Worm (Caenorhabditis elegans): ENCODE data around the gene Y47D3A.20.

Y47D3A.20 gene

DNA sequence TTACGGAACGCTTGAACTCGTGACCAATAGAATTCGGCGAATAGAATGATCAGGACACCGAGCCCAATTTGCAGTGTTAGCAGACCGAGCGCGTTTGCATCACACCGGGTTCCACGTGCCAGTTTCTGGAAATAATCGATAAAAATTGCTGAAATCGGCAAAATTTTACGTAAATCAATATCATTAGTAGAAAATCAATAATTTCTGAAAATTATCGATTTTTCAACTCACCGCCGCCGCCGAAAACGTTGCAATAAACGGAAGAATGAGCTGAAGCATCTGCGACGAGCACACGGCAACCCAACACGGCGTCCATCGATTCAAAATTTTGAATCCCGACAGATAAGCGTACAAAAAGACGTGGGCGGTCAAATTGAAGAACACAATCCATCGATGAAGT, 44.3 kb upstream of the Y47D3A.20 start:
- no peak for TF ChIP-seq F55B11.4 (tag; optimal IDR thresholded peaks at IDR 0.05; ENCODE audit: borderline replicate concordance, insufficient read depth)
- TF ChIP-seq ccch-3 (GFP tag; optimal IDR thresholded peaks at IDR 0.05), result no peak
- no peak for TF ChIP-seq F57A8.1 (GFP tag; optimal IDR thresholded peaks at IDR 0.05)
- TF ChIP-seq hsf-1 (GFP tag; IDR thresholded peaks at IDR 0.05), result no peak
- TF ChIP-seq dpl-1 (GFP tag; optimal IDR thresholded peaks at IDR 0.05), result no peak
- TF ChIP-seq B0261.1 (tag; optimal IDR thresholded peaks at IDR 0.05), result no peak
- TF ChIP-seq lin-35 (GFP tag; optimal IDR thresholded peaks at IDR 0.05), result no peak
- no peak for TF ChIP-seq unc-130 (GFP tag; optimal IDR thresholded peaks at IDR 0.05)
- no peak for TF ChIP-seq ztf-28 (GFP tag; IDR thresholded peaks at IDR 0.05)
- TF ChIP-seq pha-4 (tag; optimal IDR thresholded peaks at IDR 0.05), result no peak
- TF ChIP-seq repo-1 (tag; optimal IDR thresholded peaks at IDR 0.05), result no peak
- no peak for TF ChIP-seq atf-7 (tag; optimal IDR thresholded peaks at IDR 0.05)
- no peak for TF ChIP-seq sea-2 (GFP tag; IDR thresholded peaks at IDR 0.05)
- no peak for TF ChIP-seq F52B5.7 (tag; optimal IDR thresholded peaks at IDR 0.05)
- no peak for TF ChIP-seq nhr-27 (tag; optimal IDR thresholded peaks at IDR 0.05)
- TF ChIP-seq B0035.1 (tag; optimal IDR thresholded peaks at IDR 0.05), result no peak

- TF ChIP-seq snpc-1.3 (tag; optimal IDR thresholded peaks at IDR 0.05; ENCODE audit: insufficient read depth), result no peak
- no peak for TF ChIP-seq tbx-9 (tag; optimal IDR thresholded peaks at IDR 0.05; ENCODE audit: borderline replicate concordance)
- no peak for TF ChIP-seq egl-18 (GFP tag; IDR thresholded peaks at IDR 0.05)
- TF ChIP-seq ceh-27 (GFP tag; optimal IDR thresholded peaks at IDR 0.05), result no peak
- TF ChIP-seq atf-7 (tag; optimal IDR thresholded peaks at IDR 0.05), result no peak
- no peak for TF ChIP-seq attf-5 (GFP tag; optimal IDR thresholded peaks at IDR 0.05)
- no peak for TF ChIP-seq hlh-26 (GFP tag; conservative IDR thresholded peaks at IDR 0.05)
- no peak for TF ChIP-seq attf-3 (GFP tag; conservative IDR thresholded peaks at IDR 0.05)
- TF ChIP-seq ceh-100 (GFP tag; IDR thresholded peaks at IDR 0.05), result no peak
- TF ChIP-seq K11D2.4 (GFP tag; IDR thresholded peaks at IDR 0.05), result no peak
- no peak for TF ChIP-seq ztf-18 (tag; optimal IDR thresholded peaks at IDR 0.05)
- no peak for TF ChIP-seq bed-1 (GFP tag; IDR thresholded peaks at IDR 0.05)
- TF ChIP-seq aptf-2 (GFP tag; conservative IDR thresholded peaks at IDR 0.05), result no peak
Measured at ce11 chrIII:11231408-11231807, 43.5 kb upstream of the Y47D3A.20 start.

- TF ChIP-seq rec-8 (tag; optimal IDR thresholded peaks at IDR 0.05), result no peak
- TF ChIP-seq akir-1 (GFP tag; optimal IDR thresholded peaks at IDR 0.05), result no peak
- no peak for TF ChIP-seq mxl-1 (tag; optimal IDR thresholded peaks at IDR 0.05)
- no peak for TF ChIP-seq D2030.7 (GFP tag; IDR thresholded peaks at IDR 0.05)
- no peak for TF ChIP-seq sptf-2 (GFP tag; optimal IDR thresholded peaks at IDR 0.05)
- no peak for TF ChIP-seq pha-4 (tag; optimal IDR thresholded peaks at IDR 0.05)
- no peak for TF ChIP-seq nhr-120 (GFP tag; IDR thresholded peaks at IDR 0.05)
- no peak for TF ChIP-seq lin-54 (GFP tag; optimal IDR thresholded peaks at IDR 0.05)
- TF ChIP-seq aptf-2 (GFP tag; conservative IDR thresholded peaks at IDR 0.05), result no peak
Measured at ce11 chrIII:11231969-11232368, 42.9 kb upstream of the Y47D3A.20 start, which contains the start of gene elo-8. Gene elo-8 (minus strand): TSS chrIII:11232069.

- no peak for TF ChIP-seq egl-44 (GFP tag; IDR thresholded peaks at IDR 0.05)
- no peak for TF ChIP-seq aptf-3 (GFP tag; IDR thresholded peaks at IDR 0.05)
- no peak for TF ChIP-seq zim-3 (tag; optimal IDR thresholded peaks at IDR 0.05)
- TF ChIP-seq ztf-25 (GFP tag; IDR thresholded peaks at IDR 0.05), result no peak
- TF ChIP-seq B0261.1 (tag; optimal IDR thresholded peaks at IDR 0.05), result no peak
- no peak for TF ChIP-seq T07F8.4 (tag; optimal IDR thresholded peaks at IDR 0.05)
- no peak for TF ChIP-seq lin-26 (GFP tag; IDR thresholded peaks at IDR 0.05)
- TF ChIP-seq dox-1 (GFP tag; IDR thresholded peaks at IDR 0.05), result no peak
- no peak for TF ChIP-seq sdz-38 (tag; optimal IDR thresholded peaks at IDR 0.05)
- no peak for TF ChIP-seq dpl-1 (GFP tag; optimal IDR thresholded peaks at IDR 0.05)
- no peak for TF ChIP-seq ztf-6 (GFP tag; IDR thresholded peaks at IDR 0.05)
- no peak for TF ChIP-seq attf-5 (GFP tag; optimal IDR thresholded peaks at IDR 0.05)
- no peak for TF ChIP-seq lag-1 (GFP tag; IDR thresholded peaks at IDR 0.05)
- TF ChIP-seq him-1 (tag; optimal IDR thresholded peaks at IDR 0.05), result no peak
- no peak for TF ChIP-seq nhr-120 (GFP tag; IDR thresholded peaks at IDR 0.05)
Measured at ce11 chrIII:11234742-11235141, 40.1 kb upstream of the Y47D3A.20 start, which contains the start of gene Y47D3A.34. Gene Y47D3A.34 (minus strand): TSS chrIII:11234861.

All from whole organism, young adult.